Fruit fly (Drosophila melanogaster) whole organism, pupa: ENCODE measurements around the gene MBD-like.

Experiments
- CG10348 ChIP-seq: fragments of 200-800 bp; sonication (Bioruptor generic); IDR thresholded peaks from 2 replicates; pipeline ENCODE4 v1.3.6; 2022; ENCODE audit warnings: missing biosample characterization, missing genetic modification characterization
- CG17806 ChIP-seq: fragments of 200-800 bp; sonication (Bioruptor generic); optimal IDR thresholded peaks from 2 replicates; lab custom pipeline; 2018; ENCODE audit warnings: missing biosample characterization, mild to moderate bottlenecking, missing genetic modification characterization, moderate library complexity
- CG32121 ChIP-seq: fragments of 200-800 bp; sonication (Bioruptor generic); IDR thresholded peaks from 2 replicates; pipeline ENCODE4 v1.3.6; 2022; ENCODE audit warnings: missing biosample characterization, missing genetic modification characterization
- CG34367 ChIP-seq: fragments of 200-800 bp; sonication (Bioruptor generic); optimal IDR thresholded peaks from 2 replicates; lab custom pipeline; 2018; ENCODE audit warnings: missing biosample characterization, mild to moderate bottlenecking, missing genetic modification characterization
- CG8159 ChIP-seq: fragments of 200-800 bp; sonication (Bioruptor generic); optimal IDR thresholded peaks from 3 replicates; lab custom pipeline; 2018; ENCODE audit warnings: missing biosample characterization, mild to moderate bottlenecking, missing genetic modification characterization, moderate library complexity
- CG8301 ChIP-seq: fragments of 200-800 bp; sonication (Bioruptor generic); optimal IDR thresholded peaks from 2 replicates; lab custom pipeline; 2018; ENCODE audit warnings: missing biosample characterization, mild to moderate bottlenecking, missing genetic modification characterization
- D1 ChIP-seq: fragments of 200-800 bp; sonication (Bioruptor generic); optimal IDR thresholded peaks from 2 replicates; lab custom pipeline; 2018; ENCODE audit warnings: missing biosample characterization, mild to moderate bottlenecking, missing genetic modification characterization, moderate library complexity
- Ets98B ChIP-seq: fragments of 200-800 bp; sonication (Bioruptor generic); IDR thresholded peaks from 2 replicates; pipeline ENCODE4 v1.3.6; 2022; ENCODE audit warnings: missing biosample characterization, missing genetic modification characterization
- Pif1A ChIP-seq: fragments of 200-800 bp; sonication (Bioruptor generic); optimal IDR thresholded peaks from 3 replicates; lab custom pipeline; 2016; ENCODE audit warnings: missing biosample characterization, missing genetic modification characterization
- Pif1B ChIP-seq: fragments of 200-800 bp; sonication (Bioruptor generic); optimal IDR thresholded peaks from 3 replicates; lab custom pipeline; 2016; ENCODE audit warnings: missing biosample characterization, missing genetic modification characterization
- rn ChIP-seq: fragments of 200-800 bp; sonication (Bioruptor generic); IDR thresholded peaks from 2 replicates; pipeline ENCODE4 v1.3.6; 2022; ENCODE audit warnings: missing biosample characterization, missing genetic modification characterization

dm6 chr3R:9555334-9555974 lies 4.1 kb upstream of the MBD-like start, which contains the start of the genes CG9386 and BckdhA:
- TF ChIP-seq CG34367 (tag; lab: Kevin White, UChicago) (no peak), Pif1B (GFP tag; lab: Kevin White, UChicago) (no peak), rn (GFP tag; lab: Robert Waterston, UW) (no peak), CG17806 (tag; lab: Kevin White, UChicago) (no peak), CG32121 (0 out of 2 replicates have a peak, but pooled peaks have one; percentile 10), Pif1A (GFP tag; lab: Kevin White, UChicago) (no peak), CG8159 (peak; percentile 16), CG10348 (no peak), Ets98B (no peak; the same call in 1 of the 2 replicates), CG8301 (tag; lab: Kevin White, UChicago) (no peak), D1 (tag; lab: Kevin White, UChicago) (no peak)
